Fruit fly (Drosophila melanogaster) whole organism, embryonic: Measurements from ENCODE around the gene Kr-h1.

Experiments used
- Bdp1 ChIP-seq: fragments of 200-800 bp; sonication (Bioruptor generic); optimal IDR thresholded peaks from 3 replicates; lab custom pipeline; 2016; ENCODE audit warnings: missing biosample characterization, missing genetic modification characterization
- Bgb ChIP-seq: fragments of 200-800 bp; sonication (Bioruptor generic); IDR thresholded peaks from 2 replicates; pipeline ENCODE4 v1.3.6; 2022; ENCODE audit warnings: missing biosample characterization, missing genetic modification characterization; ENCODE audit not compliant: partially characterized antibody
- CG11247 ChIP-seq: fragments of 200-800 bp; sonication (Bioruptor generic); IDR thresholded peaks from 2 replicates; pipeline ENCODE4 v1.3.6; 2022; ENCODE audit warnings: missing biosample characterization, missing genetic modification characterization
- CG11398 ChIP-seq: fragments of 200-800 bp; sonication (Bioruptor generic); optimal IDR thresholded peaks from 2 replicates; lab custom pipeline; 2016; ENCODE audit warnings: missing biosample characterization, missing genetic modification characterization
- CG12104 ChIP-seq: fragments of 200-800 bp; sonication (Bioruptor generic); optimal IDR thresholded peaks from 3 replicates; lab custom pipeline; 2016; ENCODE audit warnings: missing biosample characterization, missing genetic modification characterization
- CG13894 ChIP-seq: fragments of 200-800 bp; sonication (Bioruptor generic); optimal IDR thresholded peaks from 3 replicates; lab custom pipeline; 2018; ENCODE audit warnings: missing biosample characterization, mild to moderate bottlenecking, missing genetic modification characterization, moderate library complexity
- CG14860 ChIP-seq: fragments of 200-800 bp; sonication (Bioruptor generic); IDR thresholded peaks from 3 replicates; pipeline ENCODE4 v1.3.6; 2022; ENCODE audit warnings: missing biosample characterization, missing genetic modification characterization; ENCODE audit not compliant: partially characterized antibody
- CG15514 ChIP-seq: fragments of 200-800 bp; sonication (Bioruptor generic); optimal IDR thresholded peaks from 3 replicates; lab custom pipeline; 2017; ENCODE audit warnings: missing biosample characterization, missing genetic modification characterization, mild to moderate bottlenecking, moderate library complexity, missing genetic modification reagents
- CG17829 ChIP-seq: fragments of 200-800 bp; optimal IDR thresholded peaks from 2 replicates; lab custom pipeline; 2019; ENCODE audit warnings: missing biosample characterization, mild to moderate bottlenecking, missing genetic modification characterization, moderate library complexity
- CG1832 ChIP-seq: fragments of 200-800 bp; sonication (Bioruptor generic); optimal IDR thresholded peaks from 2 replicates; lab custom pipeline; 2017; ENCODE audit warnings: missing biosample characterization, mild to moderate bottlenecking, missing genetic modification characterization, inconsistent platforms
- CG18599 ChIP-seq: fragments of 200-800 bp; sonication (Bioruptor generic); optimal IDR thresholded peaks from 3 replicates; lab custom pipeline; 2017; ENCODE audit warnings: missing biosample characterization, missing genetic modification characterization, mild to moderate bottlenecking, moderate library complexity, missing genetic modification reagents
- CG2120 ChIP-seq: fragments of 200-800 bp; sonication (Bioruptor generic); optimal IDR thresholded peaks from 3 replicates; lab custom pipeline; 2016; ENCODE audit warnings: missing biosample characterization, missing genetic modification characterization
- CG31388 ChIP-seq: fragments of 200-800 bp; sonication (Bioruptor generic); optimal IDR thresholded peaks from 2 replicates; lab custom pipeline; 2016; ENCODE audit warnings: missing biosample characterization, missing genetic modification characterization
- CG3163 ChIP-seq: fragments of 200-800 bp; sonication (Bioruptor generic); optimal IDR thresholded peaks from 3 replicates; lab custom pipeline; 2016; ENCODE audit warnings: missing biosample characterization, missing genetic modification characterization
- CG34422 ChIP-seq: fragments of 200-800 bp; sonication (Bioruptor generic); IDR thresholded peaks from 3 replicates; pipeline ENCODE4 v1.3.6; 2022; ENCODE audit warnings: missing biosample characterization, missing genetic modification characterization
- CG7372 ChIP-seq: fragments of 200-800 bp; sonication (Bioruptor generic); IDR thresholded peaks from 2 replicates; pipeline ENCODE4 v1.3.6; 2022; ENCODE audit warnings: missing biosample characterization, missing genetic modification characterization
- CrebB ChIP-seq: fragments of 200-800 bp; sonication (Bioruptor generic); optimal IDR thresholded peaks from 3 replicates; lab custom pipeline; 2018; ENCODE audit warnings: missing biosample characterization, mild to moderate bottlenecking, missing genetic modification characterization
- Dp ChIP-seq: fragments of 200-800 bp; sonication (Bioruptor generic); optimal IDR thresholded peaks from 2 replicates; lab custom pipeline; 2018; ENCODE audit warnings: missing biosample characterization, mild to moderate bottlenecking, missing genetic modification characterization, moderate library complexity
- Dref ChIP-seq: fragments of 200-800 bp; sonication (Bioruptor generic); IDR thresholded peaks from 2 replicates; pipeline ENCODE4 v1.3.6; 2022; ENCODE audit warnings: missing biosample characterization, missing genetic modification characterization
- H2.0 ChIP-seq: fragments of 200-800 bp; sonication (Bioruptor generic); IDR thresholded peaks from 2 replicates; pipeline ENCODE4 v1.3.6; 2022; ENCODE audit warnings: missing biosample characterization, missing genetic modification characterization
- HLHmδ ChIP-seq: fragments of 200-800 bp; sonication (Bioruptor generic); optimal IDR thresholded peaks from 2 replicates; lab custom pipeline; 2018; ENCODE audit warnings: missing biosample characterization, mild to moderate bottlenecking, missing genetic modification characterization, moderate library complexity
- Hr51 ChIP-seq, 2 experiments: fragments of 200-800 bp; sonication (Bioruptor generic); optimal IDR thresholded peaks; 2 replicates in 1 of 2; 3 replicates in 1 of 2; lab custom pipeline; 2016 to 2018; ENCODE audit warnings: missing biosample characterization in 2 of 2, missing genetic modification characterization in 2 of 2, mild to moderate bottlenecking in 1 of 2, moderate library complexity in 1 of 2
- Nf-YB ChIP-seq: fragments of 200-800 bp; sonication (Bioruptor generic); optimal IDR thresholded peaks from 3 replicates; lab custom pipeline; 2019; ENCODE audit warnings: missing biosample characterization, mild to moderate bottlenecking, missing genetic modification characterization, moderate library complexity
- Nf-YC ChIP-seq: fragments of 200-800 bp; optimal IDR thresholded peaks from 3 replicates; lab custom pipeline; 2019; ENCODE audit warnings: missing biosample characterization, mild to moderate bottlenecking, missing genetic modification characterization, moderate library complexity
- Oaz ChIP-seq: fragments of 200-800 bp; sonication (Bioruptor generic); IDR thresholded peaks from 2 replicates; pipeline ENCODE4 v1.3.6; 2022; ENCODE audit warnings: missing biosample characterization, missing genetic modification characterization
- Sox102F ChIP-seq: fragments of 200-800 bp; sonication (Bioruptor generic); optimal IDR thresholded peaks from 2 replicates; lab custom pipeline; 2018; ENCODE audit warnings: missing biosample characterization, mild to moderate bottlenecking, missing genetic modification characterization, moderate library complexity
- TFAM ChIP-seq: fragments of 200-800 bp; sonication (Bioruptor generic); optimal IDR thresholded peaks from 2 replicates; lab custom pipeline; 2017; ENCODE audit warnings: missing biosample characterization, missing genetic modification characterization, inconsistent platforms
- Trl ChIP-seq, 3 experiments: fragments of >200 bp in 2 of 3; fragments of 200-800 bp in 1 of 3; sonication (Bioruptor generic) in 1 of 3; optimal IDR thresholded peaks; 2 replicates in 1 of 3; 3 replicates in 2 of 3; lab custom pipeline; 2016 to 2017; ENCODE audit warnings: missing biosample characterization in 1 of 3, missing genetic modification characterization in 1 of 3
- Vsx1 ChIP-seq: fragments of 200-800 bp; sonication (Bioruptor generic); optimal IDR thresholded peaks from 2 replicates; lab custom pipeline; 2017; ENCODE audit warnings: missing biosample characterization, mild to moderate bottlenecking, missing genetic modification characterization, missing genetic modification reagents
- al ChIP-seq: fragments of 200-800 bp; sonication (Bioruptor generic); IDR thresholded peaks from 2 replicates; pipeline ENCODE4 v1.3.6; 2022; ENCODE audit warnings: missing biosample characterization, missing genetic modification characterization
- eve ChIP-seq, 2 experiments: fragments of >200 bp; optimal IDR thresholded peaks; 2 replicates each; lab custom pipeline; 2017; ENCODE audit warnings: missing biosample characterization in 2 of 2, missing genetic modification characterization in 2 of 2
- inv ChIP-seq: fragments of 200-800 bp; sonication (Bioruptor generic); IDR thresholded peaks from 2 replicates; pipeline ENCODE4 v1.3.6; 2022; ENCODE audit warnings: missing biosample characterization, missing genetic modification characterization; ENCODE audit not compliant: partially characterized antibody
- jing ChIP-seq: fragments of 200-800 bp; sonication (Bioruptor generic); optimal IDR thresholded peaks from 2 replicates; lab custom pipeline; 2018; ENCODE audit warnings: missing biosample characterization, mild to moderate bottlenecking, missing genetic modification characterization
- lab ChIP-seq: fragments of 200-800 bp; sonication (Bioruptor generic); optimal IDR thresholded peaks from 3 replicates; lab custom pipeline; 2017; ENCODE audit warnings: missing biosample characterization, missing genetic modification characterization, mild to moderate bottlenecking, moderate library complexity, missing genetic modification reagents
- luna ChIP-seq: fragments of 200-800 bp; sonication (Bioruptor generic); optimal IDR thresholded peaks from 2 replicates; lab custom pipeline; 2016; ENCODE audit warnings: missing biosample characterization, missing genetic modification characterization
- nau ChIP-seq: fragments of 200-800 bp; sonication (Bioruptor generic); optimal IDR thresholded peaks from 3 replicates; lab custom pipeline; 2017; ENCODE audit warnings: missing biosample characterization, mild to moderate bottlenecking, missing genetic modification characterization, missing genetic modification reagents
- nom ChIP-seq: fragments of 200-800 bp; sonication (Bioruptor generic); optimal IDR thresholded peaks from 2 replicates; lab custom pipeline; 2017; ENCODE audit warnings: missing biosample characterization, missing genetic modification characterization, mild to moderate bottlenecking, moderate library complexity, missing genetic modification reagents
- pb ChIP-seq: fragments of 200-800 bp; sonication (Bioruptor generic); optimal IDR thresholded peaks from 3 replicates; lab custom pipeline; 2016; ENCODE audit warnings: missing biosample characterization, missing genetic modification characterization
- prd ChIP-seq, 3 experiments: fragments of >200 bp in 2 of 3; fragments of 200-800 bp in 1 of 3; sonication (Bioruptor generic) in 1 of 3; optimal IDR thresholded peaks in 2 of 3; IDR thresholded peaks in 1 of 3; 2 replicates in 2 of 3; 3 replicates in 1 of 3; pipeline versions ENCODE4 v1.3.6 to Lab custom; 2017 to 2022; ENCODE audit warnings: missing biosample characterization in 1 of 3, missing genetic modification characterization in 1 of 3
- repo ChIP-seq: fragments of 200-800 bp; sonication (Bioruptor generic); optimal IDR thresholded peaks from 2 replicates; lab custom pipeline; 2016; ENCODE audit warnings: missing biosample characterization, missing genetic modification characterization
- row ChIP-seq: fragments of 200-800 bp; sonication (Bioruptor generic); IDR thresholded peaks from 3 replicates; pipeline ENCODE4 v1.3.6; 2022; ENCODE audit warnings: missing biosample characterization, missing genetic modification characterization
- seq ChIP-seq: fragments of 200-800 bp; sonication (Bioruptor generic); IDR thresholded peaks from 2 replicates; pipeline ENCODE4 v1.3.6; 2022; ENCODE audit warnings: missing biosample characterization, missing genetic modification characterization
- sna ChIP-seq: fragments of 200-800 bp; sonication (Bioruptor generic); IDR thresholded peaks from 2 replicates; pipeline ENCODE4 v1.3.6; 2022; ENCODE audit warnings: missing biosample characterization, missing genetic modification characterization; ENCODE audit not compliant: partially characterized antibody
- sob ChIP-seq: fragments of 200-800 bp; sonication (Bioruptor generic); IDR thresholded peaks from 2 replicates; pipeline ENCODE4 v1.3.6; 2022; ENCODE audit warnings: missing biosample characterization, missing genetic modification characterization
- sr ChIP-seq: fragments of 200-800 bp; sonication (Bioruptor generic); IDR thresholded peaks from 3 replicates; pipeline ENCODE4 v1.3.6; 2022; ENCODE audit warnings: missing biosample characterization, missing genetic modification characterization
- ssp ChIP-seq: fragments of 200-800 bp; sonication (Bioruptor generic); IDR thresholded peaks from 2 replicates; pipeline ENCODE4 v1.3.6; 2022; ENCODE audit warnings: missing biosample characterization, missing genetic modification characterization
- ttk ChIP-seq: fragments of 200-800 bp; sonication (Bioruptor generic); IDR thresholded peaks from 2 replicates; pipeline ENCODE4 v2.1.2; 2022; ENCODE audit warnings: missing biosample characterization, missing genetic modification characterization
- zf30C ChIP-seq: fragments of 200-800 bp; sonication (Bioruptor generic); optimal IDR thresholded peaks from 3 replicates; lab custom pipeline; 2018; ENCODE audit warnings: missing biosample characterization, mild to moderate bottlenecking, missing genetic modification characterization
- zfh1 ChIP-seq: fragments of 200-800 bp; sonication (Bioruptor generic); IDR thresholded peaks from 3 replicates; pipeline ENCODE4 v1.3.6; 2022; ENCODE audit warnings: missing biosample characterization, missing genetic modification characterization

Kr-h1 gene

dm6 chr2L:6051212-6051621 is 31.2 kb upstream of the Kr-h1 start (continued):
- peak; percentile 95 for TF ChIP-seq Sox102F (GFP tag; lab: Kevin White, UChicago)
- TF ChIP-seq CG11247 (GFP tag; lab: Robert Waterston, UW), result peak; percentile 94
- peak; percentile 85 for TF ChIP-seq Bdp1 (GFP tag; lab: Kevin White, UChicago)
- peak; percentile 92 for TF ChIP-seq CG34422 (GFP tag; lab: Robert Waterston, UW)
- peak; percentile 90 for TF ChIP-seq Oaz (GFP tag; lab: Robert Waterston, UW)
- TF ChIP-seq Dref (GFP tag; lab: Robert Waterston, UW), result 0 out of 2 replicates have a peak, but pooled peaks have one; percentile 20
- peak; percentile 85 for TF ChIP-seq Nf-YB (GFP tag; lab: Kevin White, UChicago)
- TF ChIP-seq jing (GFP tag; lab: Kevin White, UChicago), result peak; percentile 85
- peak; percentile 90 for TF ChIP-seq H2.0
- peak; percentile 95 for TF ChIP-seq CG2120
- TF ChIP-seq CG14860 (GFP tag; lab: Robert Waterston, UW), result no peak
- peak; percentile 83 for TF ChIP-seq luna
- TF ChIP-seq pb (GFP tag; lab: Kevin White, UChicago), result peak; percentile 93
- TF ChIP-seq Vsx1 (GFP tag; lab: Kevin White, UChicago), result no peak
- peak; percentile 96 for TF ChIP-seq sob (GFP tag; lab: Robert Waterston, UW)
- TF ChIP-seq ssp, result peak; percentile 78
- no peak for TF ChIP-seq sna (GFP tag; lab: Robert Waterston, UW)
- TF ChIP-seq nom (GFP tag; lab: Kevin White, UChicago), result peak; percentile 93
- peak; percentile 96 for TF ChIP-seq CG12104 (GFP tag; lab: Kevin White, UChicago)
- peak; percentile 75; the same call in 2 of the 3 replicates for TF ChIP-seq sr (GFP tag; lab: Robert Waterston, UW)
- TF ChIP-seq CG7372, result peak; percentile 87
- no peak for TF ChIP-seq HLHmδ
- TF ChIP-seq CG3163 (GFP tag; lab: Kevin White, UChicago), result peak; percentile 81
- no peak for TF ChIP-seq Dp
- TF ChIP-seq nau (GFP tag; lab: Kevin White, UChicago), result no peak
- peak; percentile 96 for TF ChIP-seq zfh1 (GFP tag; lab: Robert Waterston, UW)
- peak; percentile 95 for TF ChIP-seq CG11398 (GFP tag; lab: Kevin White, UChicago)
- peak; percentile 71 for TF ChIP-seq CG31388
- TF ChIP-seq CrebB (tag; lab: Kevin White, UChicago), result peak; percentile 98

dm6 chr2L:6053874-6054469 is 28.4 kb upstream of the Kr-h1 start, which contains the start of gene CG13995:
Gene CG13995, plus strand, starts transcription at chr2L:6054302.
- TF ChIP-seq CG1832 (GFP tag; lab: Kevin White, UChicago) (no peak), Bgb (peak; percentile 27; the same call in 1 of the 2 replicates), row (peak; percentile 12; the same call in 1 of the 3 replicates), prd (optimal IDR thresholded peaks at IDR 0.05; lab: Kevin White, UChicago) (no peak), prd (GFP tag; IDR thresholded peaks at IDR 0.05; lab: Robert Waterston, UW) (no peak), inv (GFP tag; lab: Robert Waterston, UW) (0 out of 2 replicates have a peak, but pooled peaks have one; percentile 10), seq (peak; percentile 31; the same call in 1 of the 2 replicates), Trl (optimal IDR thresholded peaks at IDR 0.05; lab: Kevin White, UChicago) (peak in 1 of 2 experiments; percentile 71), Trl (GFP tag; optimal IDR thresholded peaks at IDR 0.05; lab: Kevin White, UChicago) (no peak), Nf-YC (tag; lab: Kevin White, UChicago) (no peak), al (GFP tag; lab: Robert Waterston, UW) (no peak), repo (GFP tag; lab: Kevin White, UChicago) (no peak), eve (GFP tag; optimal IDR thresholded peaks at IDR 0.05; lab: Kevin White, UChicago) (no peak), ttk (GFP tag; lab: Robert Waterston, UW) (0 out of 2 replicates have a peak, but pooled peaks have one; percentile 24), CG18599 (GFP tag; lab: Kevin White, UChicago) (peak; percentile 7), Hr51 (GFP tag; optimal IDR thresholded peaks at IDR 0.05; lab: Kevin White, UChicago) (peak in 1 of 2 experiments; percentile 75), CG13894 (peak; percentile 100), CG17829 (no peak), lab (peak; percentile 22), TFAM (GFP tag; lab: Kevin White, UChicago) (no peak), zf30C (GFP tag; lab: Kevin White, UChicago) (no peak), CG15514 (GFP tag; lab: Kevin White, UChicago) (peak; percentile 18)
